Worm (Caenorhabditis elegans): ENCODE data around the gene nhr-21.

ce11 chrII:7393393-7393792 lies 54.4 kb downstream of the nhr-21 start:
- TF ChIP-seq dmd-4 (tag; optimal IDR thresholded peaks at IDR 0.05; ENCODE audit: borderline replicate concordance) = no peak
- no peak for TF ChIP-seq lin-11 (tag; optimal IDR thresholded peaks at IDR 0.05)
- no peak for TF ChIP-seq unc-3 (GFP tag; conservative IDR thresholded peaks at IDR 0.05)
- no peak for TF ChIP-seq unc-3 (tag; optimal IDR thresholded peaks at IDR 0.05)
- no peak for TF ChIP-seq nfya-1 (tag; optimal IDR thresholded peaks at IDR 0.05)

Measured in whole organism, late embryonic.